Fruit fly (Drosophila melanogaster): ENCODE results near the gene CG7215.

The CG7215 gene

DNA sequence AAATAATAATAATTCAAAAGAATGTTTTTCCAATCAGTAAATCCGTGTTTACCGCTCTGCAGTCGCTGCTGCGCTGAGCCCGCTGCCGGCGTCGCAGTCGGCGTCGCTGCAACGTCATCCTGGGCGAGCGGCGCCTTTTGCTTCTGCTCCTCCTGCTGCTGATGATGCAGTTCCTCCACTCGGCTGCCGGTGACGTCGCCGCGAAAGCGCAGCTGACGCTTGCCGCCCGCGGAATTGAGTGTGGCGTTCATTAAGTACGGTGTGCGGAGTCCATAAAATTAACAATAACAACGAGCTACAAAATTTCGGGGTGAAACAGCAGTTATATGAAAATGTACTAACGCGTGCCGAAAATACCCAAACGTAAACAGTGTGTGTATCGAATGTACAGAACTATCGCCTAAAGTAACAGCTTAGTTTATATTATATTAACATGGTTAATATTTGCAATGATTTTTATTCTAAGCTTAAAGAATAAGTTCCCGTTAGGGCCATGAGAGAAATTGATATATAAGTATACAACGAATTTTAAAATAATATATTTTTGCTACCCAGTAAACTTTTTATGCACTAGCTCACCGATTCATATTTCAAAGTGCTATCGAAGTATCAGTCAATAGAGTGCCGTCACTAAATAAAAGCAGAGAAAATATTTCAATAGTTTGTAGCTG, 2.9 kb downstream of the CG7215 start, which contains the start of the genes CG7218 and Cbp20:
Gene CG7218 (minus strand): TSS at position 346 of the 671 bp plus-strand sequence.
Gene Cbp20 (plus strand): TSS at position 610 of the 671 bp plus-strand sequence.
- TF ChIP-seq CG4496 (GFP tag; IDR thresholded peaks at IDR 0.05) (peak; percentile 75), CG15710 (tag; optimal IDR thresholded peaks at IDR 0.05) (peak; percentile 51), gl (tag; optimal IDR thresholded peaks at IDR 0.05) (no peak), CG9948 (tag; optimal IDR thresholded peaks at IDR 0.05) (peak; percentile 7), CG14655 (GFP tag; optimal IDR thresholded peaks at IDR 0.05) (no peak), CG13204 (GFP tag; optimal IDR thresholded peaks at IDR 0.05) (no peak), D1 (tag; optimal IDR thresholded peaks at IDR 0.05) (no peak), CG8301 (tag; optimal IDR thresholded peaks at IDR 0.05) (no peak), CG12605 (GFP tag; IDR thresholded peaks at IDR 0.05) (no peak), CG8159 (tag; optimal IDR thresholded peaks at IDR 0.05) (peak; percentile 59), fd96Ca (GFP tag; IDR thresholded peaks at IDR 0.05) (no peak), Pif1B (GFP tag; optimal IDR thresholded peaks at IDR 0.05) (peak; percentile 47), CG17806 (tag; optimal IDR thresholded peaks at IDR 0.05) (peak; percentile 25), CG34367 (tag; optimal IDR thresholded peaks at IDR 0.05) (no peak), CG10348 (GFP tag; IDR thresholded peaks at IDR 0.05) (no peak), rn (GFP tag; IDR thresholded peaks at IDR 0.05) (peak; percentile 59), EcR (GFP tag; optimal IDR thresholded peaks at IDR 0.05) (peak; percentile 0), CG32121 (GFP tag; IDR thresholded peaks at IDR 0.05) (peak; percentile 33; the same call in 1 of the 2 replicates), Ets98B (GFP tag; IDR thresholded peaks at IDR 0.05) (peak; percentile 68), Snoo (tag; optimal IDR thresholded peaks at IDR 0.05) (peak; percentile 46), Pif1A (GFP tag; optimal IDR thresholded peaks at IDR 0.05) (peak; percentile 53)

DNA sequence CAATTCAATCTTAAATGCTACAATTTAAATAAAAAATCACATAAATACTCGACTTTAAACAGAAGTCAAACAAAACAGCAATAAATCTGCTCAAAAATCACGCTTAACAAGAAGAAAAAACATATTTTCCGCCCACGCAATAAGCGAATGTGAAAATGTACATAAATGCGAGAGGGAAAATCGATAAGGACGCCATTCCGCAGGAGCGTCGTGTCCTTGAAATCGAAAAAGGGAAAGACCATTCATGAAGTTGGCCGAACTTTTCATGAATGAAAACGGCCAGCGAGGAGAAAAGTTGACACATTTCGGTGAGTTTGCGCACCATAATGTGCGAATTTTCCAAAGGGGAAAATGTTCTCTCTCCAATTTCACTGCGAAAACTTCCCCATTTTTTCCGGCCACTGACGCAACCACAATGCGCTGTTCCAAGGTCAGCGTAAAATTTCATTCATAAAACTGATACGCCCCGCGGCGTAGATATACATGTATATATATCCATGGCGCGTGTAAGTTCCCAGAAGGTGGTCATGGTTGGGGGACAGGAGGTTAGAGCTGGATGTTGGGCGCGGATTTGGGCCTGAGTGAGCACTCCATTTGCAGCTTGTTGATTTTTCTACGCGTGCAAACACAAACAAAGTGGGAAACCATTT, 6.8 kb downstream of the CG7215 start:
- TF ChIP-seq Pif1B (GFP tag; optimal IDR thresholded peaks at IDR 0.05): no peak
- TF ChIP-seq rn (GFP tag; IDR thresholded peaks at IDR 0.05): no peak
- TF ChIP-seq CG4496 (GFP tag; IDR thresholded peaks at IDR 0.05): no peak
- no peak for TF ChIP-seq CG10348 (GFP tag; IDR thresholded peaks at IDR 0.05)
- TF ChIP-seq gl (tag; optimal IDR thresholded peaks at IDR 0.05): no peak
- no peak for TF ChIP-seq Ets98B (GFP tag; IDR thresholded peaks at IDR 0.05)
- TF ChIP-seq Pif1A (GFP tag; optimal IDR thresholded peaks at IDR 0.05): no peak
- no peak for TF ChIP-seq fd96Ca (GFP tag; IDR thresholded peaks at IDR 0.05)
- TF ChIP-seq D1 (tag; optimal IDR thresholded peaks at IDR 0.05): no peak
- TF ChIP-seq CG15710 (tag; optimal IDR thresholded peaks at IDR 0.05): no peak
- TF ChIP-seq CG14655 (GFP tag; optimal IDR thresholded peaks at IDR 0.05): no peak
- TF ChIP-seq CG8159 (tag; optimal IDR thresholded peaks at IDR 0.05): no peak
- no peak for TF ChIP-seq CG17806 (tag; optimal IDR thresholded peaks at IDR 0.05)
- TF ChIP-seq CG9948 (tag; optimal IDR thresholded peaks at IDR 0.05): no peak
- TF ChIP-seq CG12605 (GFP tag; IDR thresholded peaks at IDR 0.05): no peak
- TF ChIP-seq CG32121 (GFP tag; IDR thresholded peaks at IDR 0.05): no peak
- no peak for TF ChIP-seq CG34367 (tag; optimal IDR thresholded peaks at IDR 0.05)
- no peak for TF ChIP-seq Snoo (tag; optimal IDR thresholded peaks at IDR 0.05)
- TF ChIP-seq EcR (GFP tag; optimal IDR thresholded peaks at IDR 0.05): no peak
- TF ChIP-seq CG8301 (tag; optimal IDR thresholded peaks at IDR 0.05): no peak

DNA sequence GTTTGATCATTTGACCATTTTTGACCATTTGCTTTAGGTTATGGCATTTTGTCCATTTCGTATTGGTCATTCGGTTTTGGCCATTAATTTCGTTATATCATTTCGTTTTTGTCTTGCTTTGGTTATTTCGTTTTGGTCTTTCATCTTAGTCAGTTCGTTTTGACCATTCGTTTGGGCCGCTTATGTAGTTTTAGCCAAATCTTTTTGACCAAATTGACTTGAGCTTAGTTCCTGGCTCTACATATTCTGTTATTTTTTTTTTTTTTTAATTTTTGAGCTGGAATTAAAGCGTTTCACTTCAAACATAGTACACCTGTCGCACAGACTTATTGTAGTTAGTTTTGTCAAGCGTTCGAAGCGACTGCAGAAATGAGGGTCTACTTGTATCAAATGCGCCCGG, 8.7 kb downstream of the CG7215 start, which contains the start of gene CG14315:
Gene CG14315 (plus strand): TSS at position 301 of the 400 bp plus-strand sequence.
- TF ChIP-seq CG10348 (GFP tag; IDR thresholded peaks at IDR 0.05): no peak
- no peak for TF ChIP-seq EcR (GFP tag; optimal IDR thresholded peaks at IDR 0.05)
- no peak for TF ChIP-seq CG32121 (GFP tag; IDR thresholded peaks at IDR 0.05)
- no peak for TF ChIP-seq CG34367 (tag; optimal IDR thresholded peaks at IDR 0.05)
- no peak for TF ChIP-seq fd96Ca (GFP tag; IDR thresholded peaks at IDR 0.05)
- no peak for TF ChIP-seq Snoo (tag; optimal IDR thresholded peaks at IDR 0.05)
- no peak for TF ChIP-seq CG8301 (tag; optimal IDR thresholded peaks at IDR 0.05)
- no peak for TF ChIP-seq gl (tag; optimal IDR thresholded peaks at IDR 0.05)
- TF ChIP-seq CG15710 (tag; optimal IDR thresholded peaks at IDR 0.05): no peak
- TF ChIP-seq D1 (tag; optimal IDR thresholded peaks at IDR 0.05): no peak
- no peak for TF ChIP-seq Pif1A (GFP tag; optimal IDR thresholded peaks at IDR 0.05)
- TF ChIP-seq CG4496 (GFP tag; IDR thresholded peaks at IDR 0.05): no peak
- no peak for TF ChIP-seq CG12605 (GFP tag; IDR thresholded peaks at IDR 0.05)

DNA sequence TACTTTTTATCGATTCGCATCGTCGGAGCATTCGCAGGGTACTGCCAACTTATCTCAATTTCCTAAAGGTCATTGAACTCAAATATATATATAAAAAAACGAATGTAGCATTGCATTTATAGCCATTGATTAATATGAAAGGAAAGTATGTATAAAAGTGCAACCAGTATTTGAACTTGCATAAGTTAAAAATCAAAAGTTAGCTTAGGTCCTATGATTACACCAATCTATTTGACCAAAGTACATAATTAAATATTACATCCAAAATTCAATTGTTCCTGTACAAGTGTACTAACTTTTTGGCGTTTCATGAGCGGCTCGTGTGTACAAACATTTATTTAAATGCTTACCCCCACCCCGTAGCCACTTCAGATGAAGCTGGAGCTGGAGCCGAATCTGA, 9.6 kb downstream of the CG7215 start:
- TF ChIP-seq CG17806 (tag; optimal IDR thresholded peaks at IDR 0.05): no peak
- peak; percentile 23 for TF ChIP-seq CG9948 (tag; optimal IDR thresholded peaks at IDR 0.05)
- TF ChIP-seq EcR (GFP tag; optimal IDR thresholded peaks at IDR 0.05): peak; percentile 40
- TF ChIP-seq CG34367 (tag; optimal IDR thresholded peaks at IDR 0.05): no peak
- no peak for TF ChIP-seq CG4496 (GFP tag; IDR thresholded peaks at IDR 0.05)
- TF ChIP-seq Pif1B (GFP tag; optimal IDR thresholded peaks at IDR 0.05): peak; percentile 38
- TF ChIP-seq Snoo (tag; optimal IDR thresholded peaks at IDR 0.05): peak; percentile 52
- TF ChIP-seq CG14655 (GFP tag; optimal IDR thresholded peaks at IDR 0.05): no peak
- no peak for TF ChIP-seq CG10348 (GFP tag; IDR thresholded peaks at IDR 0.05)
- TF ChIP-seq CG8301 (tag; optimal IDR thresholded peaks at IDR 0.05): peak; percentile 12
- TF ChIP-seq CG32121 (GFP tag; IDR thresholded peaks at IDR 0.05): no peak
- no peak for TF ChIP-seq D1 (tag; optimal IDR thresholded peaks at IDR 0.05)
- no peak for TF ChIP-seq Ets98B (GFP tag; IDR thresholded peaks at IDR 0.05)
- TF ChIP-seq CG8159 (tag; optimal IDR thresholded peaks at IDR 0.05): peak; percentile 47
- peak; percentile 25 for TF ChIP-seq Pif1A (GFP tag; optimal IDR thresholded peaks at IDR 0.05)
- TF ChIP-seq CG15710 (tag; optimal IDR thresholded peaks at IDR 0.05): peak; percentile 22
- no peak for TF ChIP-seq CG13204 (GFP tag; optimal IDR thresholded peaks at IDR 0.05)

DNA sequence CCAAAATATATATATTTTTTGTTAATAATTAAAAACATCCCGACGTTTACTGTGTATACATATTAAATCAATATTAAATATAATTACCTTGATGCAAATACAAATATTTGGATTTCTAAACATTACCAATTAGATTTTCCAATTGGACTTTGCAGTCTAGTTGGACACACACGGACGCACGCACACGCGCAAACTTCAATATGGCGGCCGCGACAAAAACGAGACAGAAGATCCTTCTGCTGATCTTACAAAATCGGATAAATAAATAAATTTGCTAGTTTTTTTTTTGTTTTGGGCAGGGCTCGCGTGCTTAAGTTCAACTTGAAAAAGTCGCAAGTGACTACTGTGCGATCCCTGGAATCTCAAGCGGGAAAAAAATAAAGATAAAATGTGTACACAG, 10.5 kb downstream of the CG7215 start:
- TF ChIP-seq Pif1A (GFP tag; optimal IDR thresholded peaks at IDR 0.05) (no peak), CG12605 (GFP tag; IDR thresholded peaks at IDR 0.05) (no peak), CG10348 (GFP tag; IDR thresholded peaks at IDR 0.05) (no peak), CG9948 (tag; optimal IDR thresholded peaks at IDR 0.05) (no peak)
